Worm (Caenorhabditis elegans): ENCODE data around the gene C51E3.10.

C51E3.10 gene

ce11 chrV:10146787-10147186, 14.1 kb downstream of the C51E3.10 start (continued):
- TF ChIP-seq tlp-1 (tag; optimal IDR thresholded peaks at IDR 0.05) (no peak), rnt-1 (tag; optimal IDR thresholded peaks at IDR 0.05) (peak; percentile 49), lsy-2 (tag; optimal IDR thresholded peaks at IDR 0.05) (peak in 1 of 2 experiments; percentile 42), skn-1 (tag; optimal IDR thresholded peaks at IDR 0.05) (no peak), mep-1 (tag; optimal IDR thresholded peaks at IDR 0.05) (no peak), pag-3 (tag; optimal IDR thresholded peaks at IDR 0.05; ENCODE audit: borderline replicate concordance, insufficient read depth) (no peak), hlh-17 (GFP tag; optimal IDR thresholded peaks at IDR 0.05; ENCODE audit: borderline replicate concordance) (no peak), lin-15B (tag; optimal IDR thresholded peaks at IDR 0.05) (no peak), hpl-2 (GFP tag; optimal IDR thresholded peaks at IDR 0.05) (no peak), unc-30 (tag; optimal IDR thresholded peaks at IDR 0.05) (no peak)

- TF ChIP-seq unc-86 (tag; optimal IDR thresholded peaks at IDR 0.05) = no peak
- TF ChIP-seq elt-2 (tag; optimal IDR thresholded peaks at IDR 0.05) = no peak
- no peak for TF ChIP-seq dpl-1 (GFP tag; optimal IDR thresholded peaks at IDR 0.05)
- no peak for TF ChIP-seq swsn-7 (tag; optimal IDR thresholded peaks at IDR 0.05)
- no peak for TF ChIP-seq mef-2 (tag; optimal IDR thresholded peaks at IDR 0.05)
- TF ChIP-seq xbp-1 (tag; optimal IDR thresholded peaks at IDR 0.05) = no peak
- TF ChIP-seq skn-1 (tag; optimal IDR thresholded peaks at IDR 0.05) = no peak
- TF ChIP-seq lin-14 (GFP tag; optimal IDR thresholded peaks at IDR 0.05) = peak; percentile 61
- no peak for TF ChIP-seq elt-3 (tag; optimal IDR thresholded peaks at IDR 0.05)
- TF ChIP-seq nhr-71 (tag; optimal IDR thresholded peaks at IDR 0.05) = peak; percentile 31
- TF ChIP-seq dsc-1 (tag; optimal IDR thresholded peaks at IDR 0.05) = no peak
- no peak for TF ChIP-seq isw-1 (GFP tag; IDR thresholded peaks at IDR 0.05)
- peak; percentile 40 for TF ChIP-seq rnt-1 (tag; optimal IDR thresholded peaks at IDR 0.05)
- no peak for TF ChIP-seq lir-3 (tag; optimal IDR thresholded peaks at IDR 0.05; ENCODE audit: poor library complexity)
- TF ChIP-seq mab-9 (GFP tag; IDR thresholded peaks at IDR 0.05) = no peak
- no peak for TF ChIP-seq ztf-11 (tag; optimal IDR thresholded peaks at IDR 0.05)
- no peak for TF ChIP-seq sup-37 (GFP tag; optimal IDR thresholded peaks at IDR 0.05)
- no peak for TF ChIP-seq zip-4 (GFP tag; optimal IDR thresholded peaks at IDR 0.05)
- no peak for TF ChIP-seq nhr-28 (tag; optimal IDR thresholded peaks at IDR 0.05)
These were observed 15.3 kb downstream of the C51E3.10 start, which contains the start of gene C51E3.9 for ce11 chrV:10145653-10146052. Gene C51E3.9, plus strand, starts transcription at chrV:10145953.

- no peak for TF ChIP-seq mep-1 (tag; optimal IDR thresholded peaks at IDR 0.05)
- no peak for TF ChIP-seq zag-1 (tag; optimal IDR thresholded peaks at IDR 0.05)
- peak; percentile 19 for TF ChIP-seq blmp-1 (tag; optimal IDR thresholded peaks at IDR 0.05)
- peak; percentile 15 for TF ChIP-seq snu-23 (GFP tag; optimal IDR thresholded peaks at IDR 0.05)
- TF ChIP-seq nhr-77 (tag; optimal IDR thresholded peaks at IDR 0.05) = no peak
- peak in 1 of 6 experiments; percentile 8 for TF ChIP-seq elt-3 (tag; optimal IDR thresholded peaks at IDR 0.05)
- peak; percentile 46 to 69 for TF ChIP-seq lin-35 (GFP tag; optimal IDR thresholded peaks at IDR 0.05)
- no peak for TF ChIP-seq swsn-7 (tag; optimal IDR thresholded peaks at IDR 0.05)
- TF ChIP-seq ceh-8 (GFP tag; optimal IDR thresholded peaks at IDR 0.05) = no peak
- TF ChIP-seq efl-1 (optimal IDR thresholded peaks at IDR 0.05) = peak; percentile 28 to 30
- peak; percentile 42 to 87 for TF ChIP-seq efl-1 (GFP tag; optimal IDR thresholded peaks at IDR 0.05 in 1 of 2)
- TF ChIP-seq lin-15B (tag; optimal IDR thresholded peaks at IDR 0.05) = peak; percentile 65
- no peak for TF ChIP-seq unc-98 (GFP tag; IDR thresholded peaks at IDR 0.05)
- peak; percentile 21 to 65 for TF ChIP-seq lsy-2 (tag; optimal IDR thresholded peaks at IDR 0.05)
- TF ChIP-seq unc-130 (tag; optimal IDR thresholded peaks at IDR 0.05) = no peak
- no peak for TF ChIP-seq alr-1 (tag; optimal IDR thresholded peaks at IDR 0.05; ENCODE audit: borderline replicate concordance)
- TF ChIP-seq C16A3.4 (tag; optimal IDR thresholded peaks at IDR 0.05) = peak; percentile 47
- no peak for TF ChIP-seq egl-13 (tag; optimal IDR thresholded peaks at IDR 0.05)
- no peak for TF ChIP-seq unc-30 (tag; optimal IDR thresholded peaks at IDR 0.05)
- no peak for TF ChIP-seq nhr-84 (tag; optimal IDR thresholded peaks at IDR 0.05)
- TF ChIP-seq nhr-71 (tag; optimal IDR thresholded peaks at IDR 0.05) = peak; percentile 3
- TF ChIP-seq ces-1 (GFP tag; optimal IDR thresholded peaks at IDR 0.05) = no peak
- no peak for TF ChIP-seq ceh-90 (tag; optimal IDR thresholded peaks at IDR 0.05)
- TF ChIP-seq skn-1 (tag; optimal IDR thresholded peaks at IDR 0.05) = peak; percentile 42
- TF ChIP-seq pqm-1 (tag; optimal IDR thresholded peaks at IDR 0.05) = no peak
- TF ChIP-seq C34B4.2 (tag; optimal IDR thresholded peaks at IDR 0.05) = no peak
- peak; percentile 61 for TF ChIP-seq snpc-4 (tag; optimal IDR thresholded peaks at IDR 0.05)
- no peak for TF ChIP-seq grh-1 (GFP tag; IDR thresholded peaks at IDR 0.05)
- peak in 2 of 3 experiments; percentile 21 to 58 for TF ChIP-seq dpl-1 (GFP tag; optimal IDR thresholded peaks at IDR 0.05)
- TF ChIP-seq nhr-20 (tag; optimal IDR thresholded peaks at IDR 0.05) = peak; percentile 4
These were observed 26.7 kb downstream of the C51E3.10 start, which contains the start of the genes C08B6.18, wdr-20 and C08B6.8 for ce11 chrV:10134077-10134693. Gene C08B6.18, minus strand, starts transcription at chrV:10134127. Gene wdr-20, minus strand, starts transcription at chrV:10134158. Gene C08B6.8, plus strand, starts transcription at chrV:10134643.
